Worm (Caenorhabditis elegans) whole organism, L4 larva: Measurements from ENCODE around the gene F20C5.5.

ENCODE experiments used
- F26F4.8 ChIP-seq: fragments of 200-800 bp; sonication (Bioruptor generic); conservative IDR thresholded peaks from 2 replicates; pipeline ENCODE4 v1.3.6; 2022; ENCODE audit warnings: missing genetic modification characterization, missing compliant biosample characterization
- F37D6.2 ChIP-seq: sonication (generic microtip); optimal IDR thresholded peaks from 2 replicates; lab custom pipeline; 2016; ENCODE audit warnings: mild to moderate bottlenecking, missing genetic modification characterization, missing compliant biosample characterization
- T20F7.1 ChIP-seq: fragments of 200-800 bp; sonication (Bioruptor generic); optimal IDR thresholded peaks from 2 replicates; lab custom pipeline; 2018; ENCODE audit warnings: mild to moderate bottlenecking, missing genetic modification characterization, missing compliant biosample characterization
- aha-1 ChIP-seq: fragments of 150-350 bp; peaks from one replicate; lab custom pipeline; 2014; ENCODE audit warnings: missing biosample characterization, missing genetic modification characterization
- arid-1 ChIP-seq: fragments of 200-800 bp; sonication (Bioruptor generic); conservative IDR thresholded peaks from 2 replicates; pipeline ENCODE4 v1.3.6; 2022; ENCODE audit warnings: missing genetic modification reagents, missing genetic modification characterization, missing compliant biosample characterization
- ceh-20 ChIP-seq: fragments of 200-800 bp; sonication (Bioruptor generic); IDR thresholded peaks from 2 replicates; pipeline ENCODE4 v1.3.6; 2022; ENCODE audit warnings: missing genetic modification reagents, missing genetic modification characterization, missing compliant biosample characterization
- ceh-28 ChIP-seq: fragments of 150-350 bp; optimal IDR thresholded peaks from 2 replicates; lab custom pipeline; 2014; ENCODE audit warnings: missing biosample characterization, missing genetic modification reagents, missing genetic modification characterization
- cey-2 ChIP-seq: sonication (generic microtip); optimal IDR thresholded peaks from 3 replicates; lab custom pipeline; 2017; ENCODE audit warnings: missing genetic modification characterization, mild to moderate bottlenecking, missing compliant biosample characterization, antibody characterized with exemption, borderline replicate concordance; ENCODE audit not compliant: insufficient read depth
- ctbp-1 ChIP-seq: fragments of 200-800 bp; sonication (Bioruptor generic); IDR thresholded peaks from 2 replicates; pipeline ENCODE4 v1.3.6; 2022; ENCODE audit warnings: missing genetic modification reagents, missing genetic modification characterization, missing compliant biosample characterization
- daf-16 ChIP-seq, 3 experiments: sonication (generic microtip); optimal IDR thresholded peaks; 2 replicates each; lab custom pipeline; 2016 to 2017; ENCODE audit warnings: missing genetic modification characterization in 3 of 3, missing genetic modification reagents in 3 of 3, mild to moderate bottlenecking in 2 of 3, missing compliant biosample characterization in 2 of 3, missing biosample characterization in 1 of 3, moderate library complexity in 1 of 3
- daf-19 ChIP-seq: fragments of 200-800 bp; sonication (Bioruptor generic); conservative IDR thresholded peaks from 2 replicates; pipeline ENCODE4 v1.3.6; 2022; ENCODE audit warnings: missing genetic modification characterization, missing compliant biosample characterization
- daf-8 ChIP-seq: fragments of 200-800 bp; sonication (Bioruptor generic); IDR thresholded peaks from 2 replicates; pipeline ENCODE4 v1.3.6; 2022; ENCODE audit warnings: missing genetic modification characterization, missing compliant biosample characterization
- dmd-6 ChIP-seq: fragments of 200-800 bp; sonication (Bioruptor generic); IDR thresholded peaks from 2 replicates; pipeline ENCODE4 v1.3.6; 2022; ENCODE audit warnings: missing genetic modification reagents, missing genetic modification characterization, missing compliant biosample characterization
- dpl-1 ChIP-seq: fragments of 150-350 bp; optimal IDR thresholded peaks from 2 replicates; lab custom pipeline; 2014; ENCODE audit warnings: missing biosample characterization, missing genetic modification reagents, missing genetic modification characterization
- dve-1 ChIP-seq: sonication (generic microtip); optimal IDR thresholded peaks from 2 replicates; lab custom pipeline; 2017; ENCODE audit warnings: antibody characterized with exemption, mild to moderate bottlenecking, missing genetic modification characterization, missing compliant biosample characterization; ENCODE audit not compliant: insufficient read depth
- egl-43 ChIP-seq: fragments of 200-800 bp; sonication (Bioruptor generic); IDR thresholded peaks from 2 replicates; pipeline ENCODE4 v1.3.6; 2022; ENCODE audit warnings: missing genetic modification reagents, missing genetic modification characterization, missing compliant biosample characterization
- fkh-10 ChIP-seq: fragments of 150-350 bp; optimal IDR thresholded peaks from 2 replicates; lab custom pipeline; 2014; ENCODE audit warnings: missing biosample characterization, missing genetic modification reagents, missing genetic modification characterization
- fos-1 ChIP-seq: fragments of 150-350 bp; optimal IDR thresholded peaks from 2 replicates; lab custom pipeline; 2014; ENCODE audit warnings: missing biosample characterization, missing genetic modification characterization
- gei-8 ChIP-seq: fragments of 200-800 bp; sonication (Bioruptor generic); optimal IDR thresholded peaks from 2 replicates; lab custom pipeline; 2018; ENCODE audit warnings: mild to moderate bottlenecking, missing genetic modification characterization, missing compliant biosample characterization
- hif-1 ChIP-seq, 2 experiments: sonication (generic microtip); optimal IDR thresholded peaks; 2 replicates each; lab custom pipeline; 2016 to 2017; ENCODE audit warnings: missing compliant biosample characterization in 2 of 2, missing genetic modification characterization in 2 of 2, missing genetic modification reagents in 2 of 2, missing genotype in 2 of 2, mild to moderate bottlenecking in 1 of 2
- hlh-30 ChIP-seq: sonication (generic microtip); optimal IDR thresholded peaks from 2 replicates; lab custom pipeline; 2017; ENCODE audit warnings: antibody characterized with exemption, mild to moderate bottlenecking, missing genetic modification characterization, missing compliant biosample characterization; ENCODE audit not compliant: insufficient read depth
- jun-1 ChIP-seq: fragments of 150-350 bp; optimal IDR thresholded peaks from 2 replicates; lab custom pipeline; 2014; ENCODE audit warnings: missing biosample characterization, missing genetic modification reagents, missing genetic modification characterization
- lin-13 ChIP-seq: fragments of 150-350 bp; optimal IDR thresholded peaks from 2 replicates; lab custom pipeline; 2014; ENCODE audit warnings: missing biosample characterization, missing genetic modification reagents, missing genetic modification characterization
- lin-29 ChIP-seq: fragments of 200-800 bp; sonication (Bioruptor generic); IDR thresholded peaks from 2 replicates; pipeline ENCODE4 v1.3.6; 2022; ENCODE audit warnings: missing genetic modification reagents, missing genetic modification characterization, missing compliant biosample characterization
- lin-39 ChIP-seq: fragments of 150-350 bp; optimal IDR thresholded peaks from 2 replicates; lab custom pipeline; 2014; ENCODE audit warnings: missing biosample characterization, missing genetic modification reagents, missing genetic modification characterization
- lsy-2 ChIP-seq, 2 experiments: fragments of 150-350 bp in 1 of 2; sonication (generic microtip) in 1 of 2; optimal IDR thresholded peaks; 2 replicates each; lab custom pipeline; 2014 to 2017; ENCODE audit warnings: missing biosample characterization in 2 of 2, missing genetic modification characterization in 2 of 2
- mdl-1 ChIP-seq, 2 experiments: fragments of 150-350 bp in 1 of 2; sonication (generic microtip) in 1 of 2; optimal IDR thresholded peaks; 2 replicates each; lab custom pipeline; 2014 to 2017; ENCODE audit warnings: missing biosample characterization in 2 of 2, missing genetic modification characterization in 2 of 2
- mdt-29 ChIP-seq: fragments of 200-800 bp; sonication (Bioruptor generic); IDR thresholded peaks from 2 replicates; pipeline ENCODE4 v1.3.6; 2022; ENCODE audit warnings: missing genetic modification reagents, missing genetic modification characterization, missing compliant biosample characterization
- mep-1 ChIP-seq: fragments of 150-350 bp; sonication (generic microtip); optimal IDR thresholded peaks from 3 replicates; lab custom pipeline; 2014; ENCODE audit warnings: missing biosample characterization, missing genetic modification characterization
- nhr-25 ChIP-seq: sonication (generic microtip); optimal IDR thresholded peaks from 2 replicates; lab custom pipeline; 2017; ENCODE audit warnings: missing genetic modification characterization, mild to moderate bottlenecking, missing compliant biosample characterization, antibody characterized with exemption, moderate library complexity, borderline replicate concordance; ENCODE audit not compliant: insufficient read depth
- nhr-28 ChIP-seq: fragments of 150-350 bp; optimal IDR thresholded peaks from 2 replicates; lab custom pipeline; 2014; ENCODE audit warnings: missing biosample characterization, missing genetic modification characterization
- nhr-6 ChIP-seq: fragments of 150-350 bp; optimal IDR thresholded peaks from 2 replicates; lab custom pipeline; 2014; ENCODE audit warnings: missing biosample characterization, missing genetic modification characterization
- nhr-77 ChIP-seq: fragments of 150-350 bp; optimal IDR thresholded peaks from 2 replicates; lab custom pipeline; 2014; ENCODE audit warnings: missing biosample characterization, missing genetic modification characterization
- pha-4 ChIP-seq, 2 experiments: fragments of 150-350 bp in 1 of 2; fragments of 200-800 bp in 1 of 2; sonication (Bioruptor generic) in 1 of 2; IDR thresholded peaks in 1 of 2; optimal IDR thresholded peaks in 1 of 2; 2 replicates each; pipeline versions ENCODE4 v1.3.6 to Lab custom; 2014 to 2022; ENCODE audit warnings: missing genetic modification characterization in 2 of 2, missing genetic modification reagents in 2 of 2, missing biosample characterization in 1 of 2, missing compliant biosample characterization in 1 of 2
- php-3 ChIP-seq: fragments of 200-800 bp; sonication (Bioruptor generic); IDR thresholded peaks from 2 replicates; pipeline ENCODE4 v1.3.6; 2022; ENCODE audit warnings: missing genetic modification reagents, missing genetic modification characterization, missing compliant biosample characterization
- skn-1 ChIP-seq: fragments of 150-350 bp; optimal IDR thresholded peaks from 2 replicates; lab custom pipeline; 2014; ENCODE audit warnings: missing biosample characterization, missing genetic modification characterization
- snpc-1.2 ChIP-seq: fragments of 200-800 bp; sonication (Bioruptor generic); IDR thresholded peaks from 2 replicates; pipeline ENCODE4 v1.3.6; 2022; ENCODE audit warnings: missing genetic modification reagents, missing genetic modification characterization, missing compliant biosample characterization
- unc-130 ChIP-seq: sonication (generic microtip); optimal IDR thresholded peaks from 2 replicates; lab custom pipeline; 2016; ENCODE audit warnings: missing genetic modification reagents, missing genetic modification characterization, missing compliant biosample characterization
- unc-62 ChIP-seq, 3 experiments: fragments of 150-350 bp in 1 of 3; sonication (generic microtip); optimal IDR thresholded peaks in 2 of 3; peaks in 1 of 3; 1 replicate in 1 of 3; 2 replicates in 2 of 3; lab custom pipeline; 2014 to 2017; ENCODE audit warnings: missing biosample characterization in 3 of 3, missing genetic modification characterization in 3 of 3, missing genetic modification reagents in 3 of 3, missing genotype in 1 of 3
- ztf-11 ChIP-seq: fragments of 150-350 bp; optimal IDR thresholded peaks from 2 replicates; lab custom pipeline; 2014; ENCODE audit warnings: missing biosample characterization, missing genetic modification characterization

F20C5.5 gene

ce11 chrIV:8782172-8782571 lies 12.7 kb upstream of the F20C5.5 start (continued):
- TF ChIP-seq mep-1 (tag; lab: Kevin White, UChicago) (peak; percentile 75), mdl-1 (tag; optimal IDR thresholded peaks at IDR 0.05; lab: Kevin White, UChicago) (peak in 1 of 2 experiments; percentile 88), dpl-1 (peak; percentile 37), lsy-2 (tag; optimal IDR thresholded peaks at IDR 0.05; lab: Kevin White, UChicago) (no peak), lin-13 (GFP tag; lab: Kevin White, UChicago) (no peak), hif-1 (tag; optimal IDR thresholded peaks at IDR 0.05; lab: Kevin White, UChicago) (peak in 1 of 2 experiments; percentile 54), ceh-20 (GFP tag; lab: Robert Waterston, UW) (0 out of 2 replicates have a peak, but pooled peaks have one; percentile 32), daf-16 (GFP tag; optimal IDR thresholded peaks at IDR 0.05; lab: Kevin White, UChicago) (no peak), daf-16 (tag; optimal IDR thresholded peaks at IDR 0.05; lab: Kevin White, UChicago) (peak; percentile 75), dve-1 (tag; lab: Kevin White, UChicago) (peak; percentile 85)

DNA sequence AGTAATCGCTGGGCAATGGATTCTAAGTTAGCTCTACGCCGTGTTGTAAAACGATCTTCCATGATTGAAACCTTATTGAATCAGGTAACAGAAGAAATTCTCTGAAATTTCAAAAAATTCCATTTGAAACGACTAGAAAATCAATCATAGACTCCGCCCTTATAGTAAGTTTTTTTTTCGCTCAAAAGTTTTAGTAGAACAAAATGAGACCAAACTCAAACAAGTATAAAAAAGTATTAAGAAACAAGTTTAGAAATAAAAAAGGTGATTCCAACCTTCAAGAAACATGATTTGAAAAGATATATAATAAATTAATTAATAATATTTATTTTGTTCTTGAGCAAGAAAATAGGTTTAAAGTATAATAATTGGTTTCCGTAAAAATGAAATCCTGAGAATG lies 8.6 kb upstream of the F20C5.5 start, which contains the start of gene C33D9.6:
Gene C33D9.6 (minus strand): TSS at position 101 of the 400 bp plus-strand sequence.
- no peak for TF ChIP-seq dpl-1
- TF ChIP-seq aha-1, result peak; percentile 50

DNA sequence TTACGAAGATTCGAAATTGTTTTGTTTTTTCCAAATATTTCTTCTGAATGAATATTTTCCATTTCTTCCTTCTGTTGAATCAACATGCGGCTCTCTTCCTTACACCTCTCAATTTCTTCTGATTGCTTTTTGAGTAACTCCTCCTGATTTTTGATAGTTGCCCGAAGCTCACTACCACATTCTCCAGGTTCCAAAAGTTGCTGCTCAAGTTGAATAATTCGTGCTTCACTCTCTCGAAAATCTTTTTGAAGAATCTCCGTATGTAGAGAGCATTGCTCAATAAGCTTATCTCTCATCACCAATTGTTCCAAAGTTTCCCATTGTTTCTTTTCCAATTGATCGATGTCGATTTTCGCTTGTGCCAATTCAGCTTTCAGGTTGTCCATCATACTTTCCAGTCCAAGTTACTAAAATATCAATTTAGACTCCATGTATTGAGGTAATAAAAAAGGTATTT lies 3.4 kb upstream of the F20C5.5 start, which contains the start of gene F20C5.6:
Gene F20C5.6 (minus strand): TSS at position 407 of the 457 bp plus-strand sequence.
- TF ChIP-seq jun-1, result no peak
- no peak for TF ChIP-seq skn-1 (tag; lab: Kevin White, UChicago)
- no peak for TF ChIP-seq daf-16 (GFP tag; optimal IDR thresholded peaks at IDR 0.05; lab: Kevin White, UChicago)
- no peak for TF ChIP-seq daf-16 (tag; optimal IDR thresholded peaks at IDR 0.05; lab: Kevin White, UChicago)
- TF ChIP-seq hif-1 (tag; optimal IDR thresholded peaks at IDR 0.05; lab: Kevin White, UChicago), result no peak
- TF ChIP-seq gei-8 (GFP tag; lab: Kevin White, UChicago), result no peak
- TF ChIP-seq fos-1 (tag; lab: Kevin White, UChicago), result no peak
- no peak for TF ChIP-seq snpc-1.2
- TF ChIP-seq mdl-1 (tag; optimal IDR thresholded peaks at IDR 0.05; lab: Kevin White, UChicago), result no peak
- no peak for TF ChIP-seq dmd-6
- no peak for TF ChIP-seq nhr-77 (tag; lab: Kevin White, UChicago)
- TF ChIP-seq pha-4 (GFP tag; IDR thresholded peaks at IDR 0.05; lab: Robert Waterston, UW), result no peak
- TF ChIP-seq pha-4 (tag; optimal IDR thresholded peaks at IDR 0.05; lab: Kevin White, UChicago), result no peak
- TF ChIP-seq, all 104 proteins: peak for 0

DNA sequence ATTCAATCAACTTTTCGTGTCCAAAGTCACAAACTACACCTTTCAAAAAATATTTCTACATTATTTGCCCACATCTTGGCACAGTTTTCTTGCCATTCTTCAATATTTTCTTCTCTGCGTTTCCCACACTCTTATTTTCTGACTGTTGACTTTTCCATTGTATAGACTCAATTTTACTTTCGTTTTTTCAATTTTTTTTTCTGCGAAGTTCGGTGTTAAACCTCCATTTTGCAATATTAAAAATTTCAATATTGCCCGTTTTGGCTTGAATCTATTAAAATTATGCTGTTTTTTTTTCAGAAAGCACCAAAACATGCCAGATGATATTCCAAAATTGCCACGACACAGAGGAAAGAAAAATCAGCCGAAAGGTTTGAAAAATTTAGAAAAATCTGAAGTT lies 4.9 kb downstream of the F20C5.5 start, which contains the start of gene cdc-50.B:
Gene cdc-50.B (plus strand): TSS at position 301 of the 400 bp plus-strand sequence.
- TF ChIP-seq T20F7.1 (GFP tag; lab: Kevin White, UChicago) (no peak), daf-8 (GFP tag; lab: Robert Waterston, UW) (no peak), nhr-6 (tag; lab: Kevin White, UChicago) (no peak), snpc-1.2 (no peak), lin-39 (tag; lab: Kevin White, UChicago) (no peak), cey-2 (no peak), skn-1 (tag; lab: Kevin White, UChicago) (no peak), php-3 (GFP tag; lab: Robert Waterston, UW) (no peak), nhr-28 (tag; lab: Kevin White, UChicago) (peak; percentile 27)

- TF ChIP-seq nhr-25 (tag; lab: Kevin White, UChicago) (no peak), unc-130 (GFP tag; lab: Kevin White, UChicago) (no peak), egl-43 (no peak), ztf-11 (tag; lab: Kevin White, UChicago) (no peak), arid-1 (no peak), hlh-30 (tag; lab: Kevin White, UChicago) (peak; percentile 30), aha-1 (peak; percentile 32), F26F4.8 (GFP tag; lab: Robert Waterston, UW) (no peak), nhr-6 (tag; lab: Kevin White, UChicago) (peak; percentile 13), mdt-29 (GFP tag; lab: Robert Waterston, UW) (no peak), unc-62 (GFP tag; optimal IDR thresholded peaks at IDR 0.05 in 1 of 2; lab: Kevin White, UChicago) (peak in 1 of 2 experiments; percentile 98), unc-62 (tag; optimal IDR thresholded peaks at IDR 0.05; lab: Kevin White, UChicago) (no peak), daf-19 (no peak), F37D6.2 (tag; lab: Kevin White, UChicago) (no peak), ceh-28 (tag; lab: Kevin White, UChicago) (peak; percentile 16), mep-1 (tag; lab: Kevin White, UChicago) (peak; percentile 61), ctbp-1 (peak; percentile 61), lin-29 (no peak), snpc-1.2 (no peak), fkh-10 (GFP tag; lab: Kevin White, UChicago) (peak; percentile 94)
Observed at ce11 chrIV:8762471-8762870, 7.0 kb downstream of the F20C5.5 start.
